Worm (Caenorhabditis elegans): ENCODE results near the gene W02H3.3.

The W02H3.3 gene

DNA sequence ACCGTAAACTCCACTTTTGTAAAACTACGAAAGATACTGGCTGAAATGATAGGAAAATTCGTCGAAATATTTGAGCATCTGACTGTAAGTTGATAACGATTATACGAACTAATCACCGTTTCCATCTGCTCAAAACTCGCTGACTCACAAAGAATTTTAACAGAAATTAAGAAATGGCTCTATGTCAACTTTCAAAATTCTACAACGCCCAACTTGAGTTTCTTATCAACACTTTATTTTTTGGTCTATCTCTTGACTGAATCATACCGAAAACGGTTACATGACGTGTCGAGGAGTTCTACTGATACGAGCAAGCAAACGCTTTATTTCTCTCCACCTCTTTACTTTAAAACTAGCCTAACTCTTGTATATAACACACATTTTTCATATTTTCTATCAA, 50.8 kb downstream of the W02H3.3 start, which contains the start of gene clc-1 (continued):
- TF ChIP-seq nhr-77 (tag; optimal IDR thresholded peaks at IDR 0.05), result peak; percentile 46
- TF ChIP-seq pha-4 (GFP tag; IDR thresholded peaks at IDR 0.05), result no peak
- TF ChIP-seq pha-4 (tag; optimal IDR thresholded peaks at IDR 0.05), result no peak
- no peak for TF ChIP-seq T26A8.4 (GFP tag; IDR thresholded peaks at IDR 0.05)
- TF ChIP-seq lin-38 (GFP tag; IDR thresholded peaks at IDR 0.05), result no peak
- peak; percentile 79 for TF ChIP-seq dve-1 (tag; optimal IDR thresholded peaks at IDR 0.05; ENCODE audit: insufficient read depth)
- TF ChIP-seq hif-1 (tag; optimal IDR thresholded peaks at IDR 0.05), result peak in 1 of 2 experiments; percentile 40
- TF ChIP-seq gei-8 (GFP tag; optimal IDR thresholded peaks at IDR 0.05), result no peak
- TF ChIP-seq daf-12 (tag; optimal IDR thresholded peaks at IDR 0.05), result no peak
- no peak for TF ChIP-seq nhr-10 (tag; optimal IDR thresholded peaks at IDR 0.05)
- TF ChIP-seq lin-13 (GFP tag; optimal IDR thresholded peaks at IDR 0.05), result no peak
- peak in 1 of 2 experiments; percentile 37 for TF ChIP-seq daf-16 (GFP tag; optimal IDR thresholded peaks at IDR 0.05)
- peak; percentile 87 for TF ChIP-seq daf-16 (tag; optimal IDR thresholded peaks at IDR 0.05)
- no peak for TF ChIP-seq attf-4 (tag; optimal IDR thresholded peaks at IDR 0.05)
- no peak for TF ChIP-seq F49E8.2 (tag; optimal IDR thresholded peaks at IDR 0.05; ENCODE audit: borderline replicate concordance)
- TF ChIP-seq ceh-32 (tag; optimal IDR thresholded peaks at IDR 0.05; ENCODE audit: poor library complexity), result no peak
- TF ChIP-seq ceh-62 (tag; optimal IDR thresholded peaks at IDR 0.05), result no peak
- no peak for TF ChIP-seq egl-43 (GFP tag; IDR thresholded peaks at IDR 0.05)
- no peak for TF ChIP-seq zip-11 (GFP tag; IDR thresholded peaks at IDR 0.05)
- TF ChIP-seq lin-39 (tag; optimal IDR thresholded peaks at IDR 0.05), result no peak
- TF ChIP-seq nhr-237 (tag; optimal IDR thresholded peaks at IDR 0.05), result no peak
- no peak for TF ChIP-seq nhr-11 (tag; optimal IDR thresholded peaks at IDR 0.05)
- TF ChIP-seq Y105C5A.15 (GFP tag; IDR thresholded peaks at IDR 0.05), result no peak
- TF ChIP-seq spr-3 (GFP tag; optimal IDR thresholded peaks at IDR 0.05), result no peak
- no peak for TF ChIP-seq duxl-1 (tag; optimal IDR thresholded peaks at IDR 0.05; ENCODE audit: poor library complexity)
- TF ChIP-seq snpc-4 (tag; optimal IDR thresholded peaks at IDR 0.05), result no peak
- no peak for TF ChIP-seq unc-130 (GFP tag; optimal IDR thresholded peaks at IDR 0.05)
- TF ChIP-seq zag-1 (tag; optimal IDR thresholded peaks at IDR 0.05), result no peak
- TF ChIP-seq nhr-25 (tag; optimal IDR thresholded peaks at IDR 0.05; ENCODE audit: borderline replicate concordance, insufficient read depth), result no peak
- TF ChIP-seq daf-19 (GFP tag; conservative IDR thresholded peaks at IDR 0.05), result no peak

Measured in whole organism, L4 larva.